Fruit fly (Drosophila melanogaster) whole organism, pupa: ENCODE results near the gene Pi4KIIIalpha.

Source experiments
- CG10348 ChIP-seq: fragments of 200-800 bp; sonication (Bioruptor generic); IDR thresholded peaks from 2 replicates; pipeline ENCODE4 v1.3.6; 2022; ENCODE audit warnings: missing biosample characterization, missing genetic modification characterization
- CG34367 ChIP-seq: fragments of 200-800 bp; sonication (Bioruptor generic); optimal IDR thresholded peaks from 2 replicates; lab custom pipeline; 2018; ENCODE audit warnings: missing biosample characterization, mild to moderate bottlenecking, missing genetic modification characterization
- CG4496 ChIP-seq: fragments of 200-800 bp; sonication (Bioruptor generic); IDR thresholded peaks from 3 replicates; pipeline ENCODE4 v1.3.6; 2022; ENCODE audit warnings: missing biosample characterization, missing genetic modification characterization
- EcR ChIP-seq: fragments of 200-800 bp; sonication (Bioruptor generic); optimal IDR thresholded peaks from 3 replicates; lab custom pipeline; 2019; ENCODE audit warnings: missing biosample characterization, missing genetic modification characterization, mild to moderate bottlenecking, moderate library complexity, missing genetic modification reagents
- rn ChIP-seq: fragments of 200-800 bp; sonication (Bioruptor generic); IDR thresholded peaks from 2 replicates; pipeline ENCODE4 v1.3.6; 2022; ENCODE audit warnings: missing biosample characterization, missing genetic modification characterization

DNA sequence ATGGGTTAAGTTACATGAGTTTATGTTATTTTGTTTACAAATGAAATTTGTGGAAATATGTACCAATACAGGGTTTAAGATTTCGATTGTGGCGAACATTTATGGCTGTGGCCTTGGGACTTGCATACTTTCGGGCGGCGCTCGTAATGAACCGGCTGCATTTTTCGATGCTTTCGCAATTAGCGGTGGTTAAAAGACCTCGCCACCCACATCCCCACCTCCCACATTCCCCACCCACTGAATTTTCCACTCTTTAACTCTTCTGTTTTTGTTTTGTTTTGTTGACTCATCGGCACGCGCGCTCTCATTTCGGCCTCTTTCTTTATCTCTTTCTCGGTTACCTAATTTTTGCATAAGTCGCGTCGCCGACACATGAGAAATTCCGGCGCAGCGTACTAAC is 21.0 kb downstream of the Pi4KIIIalpha start:
- no peak for TF ChIP-seq CG10348 (GFP tag; lab: Robert Waterston, UW)
- TF ChIP-seq CG4496 (GFP tag; lab: Robert Waterston, UW) = no peak
- TF ChIP-seq CG34367 (tag; lab: Kevin White, UChicago) = no peak
- no peak for TF ChIP-seq rn
- TF ChIP-seq EcR (GFP tag; lab: Kevin White, UChicago) = no peak
